Fruit fly (Drosophila melanogaster): Measurements from ENCODE around the gene alpha-Est5.

alpha-Est5 gene

DNA sequence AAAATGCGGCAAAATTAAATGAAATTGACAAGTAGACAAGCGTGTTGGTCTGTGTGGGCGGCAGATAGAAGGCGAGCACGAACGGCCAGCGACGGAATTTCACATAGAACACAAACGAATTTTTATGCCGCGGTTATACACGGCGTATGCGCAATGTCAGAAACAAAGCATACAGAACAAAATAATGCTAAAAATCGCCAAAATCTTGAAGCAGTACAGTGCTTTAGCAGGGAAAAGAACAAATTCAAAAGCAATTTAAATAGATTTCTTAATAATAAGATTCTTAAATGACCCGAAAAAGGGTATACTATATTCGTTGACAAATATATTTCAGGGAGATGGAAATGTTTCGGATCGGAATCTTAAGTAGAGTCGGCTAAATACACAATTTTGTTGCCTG lies 35.7 kb downstream of the alpha-Est5 start (continued):
- TF ChIP-seq CG15601 (tag; optimal IDR thresholded peaks at IDR 0.05) (no peak), D19B (GFP tag; optimal IDR thresholded peaks at IDR 0.05) (peak; percentile 5), Optix (GFP tag; IDR thresholded peaks at IDR 0.05) (no peak), CG15696 (tag; optimal IDR thresholded peaks at IDR 0.05) (no peak), Dek (tag; optimal IDR thresholded peaks at IDR 0.05) (no peak), Ets97D (GFP tag; optimal IDR thresholded peaks at IDR 0.05) (no peak), CG5180 (GFP tag; optimal IDR thresholded peaks at IDR 0.05) (no peak), crol (GFP tag; IDR thresholded peaks at IDR 0.05) (no peak), CG10654 (GFP tag; optimal IDR thresholded peaks at IDR 0.05) (no peak), NfI (GFP tag; optimal IDR thresholded peaks at IDR 0.05) (peak; percentile 29), vnd (GFP tag; IDR thresholded peaks at IDR 0.05; ENCODE audit: partially characterized antibody) (no peak), repo (GFP tag; optimal IDR thresholded peaks at IDR 0.05) (no peak), schlank (tag; optimal IDR thresholded peaks at IDR 0.05) (no peak), fru (optimal IDR thresholded peaks at IDR 0.05) (no peak), CG13424 (tag; optimal IDR thresholded peaks at IDR 0.05) (peak; percentile 14), Hr78 (GFP tag; optimal IDR thresholded peaks at IDR 0.05) (no peak), cg (GFP tag; optimal IDR thresholded peaks at IDR 0.05) (no peak), TFAM (GFP tag; optimal IDR thresholded peaks at IDR 0.05) (no peak), CG6689 (GFP tag; IDR thresholded peaks at IDR 0.05) (peak; percentile 30; the same call in 1 of the 2 replicates), mirr (GFP tag; optimal IDR thresholded peaks at IDR 0.05) (no peak), sqz (GFP tag; optimal IDR thresholded peaks at IDR 0.05) (no peak), Sin3A (optimal IDR thresholded peaks at IDR 0.05) (no peak), CG32532 (GFP tag; IDR thresholded peaks at IDR 0.05) (peak; percentile 57), GATAe (GFP tag; conservative IDR thresholded peaks at IDR 0.05) (no peak), zen (tag; optimal IDR thresholded peaks at IDR 0.05) (no peak), Lhr (GFP tag; optimal IDR thresholded peaks at IDR 0.05) (no peak), CG10274 (GFP tag; optimal IDR thresholded peaks at IDR 0.05) (no peak)

DNA sequence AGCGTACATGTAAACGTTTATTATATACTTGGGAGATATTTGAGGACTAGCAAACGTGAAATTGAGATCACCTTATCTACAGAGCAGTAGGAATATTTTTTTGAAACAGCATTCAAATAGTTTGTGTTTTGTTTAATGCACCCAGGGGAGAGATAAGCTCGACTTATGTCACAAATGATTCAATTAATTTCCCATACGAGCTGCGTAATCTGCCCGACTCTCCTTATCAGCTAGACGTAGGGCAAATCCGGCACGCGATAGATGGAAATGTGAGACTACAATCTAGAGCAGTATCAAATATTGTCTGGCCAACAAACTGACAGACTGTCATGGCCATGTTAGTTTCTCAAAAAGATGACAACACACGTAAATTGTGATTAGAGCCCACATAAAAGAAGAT lies 36.7 kb downstream of the alpha-Est5 start:
- no peak for TF ChIP-seq CG31388 (GFP tag; optimal IDR thresholded peaks at IDR 0.05)
- peak in 1 of 2 experiments; percentile 95 for TF ChIP-seq Pdp1 (GFP tag; optimal IDR thresholded peaks at IDR 0.05)
- TF ChIP-seq mirr (GFP tag; optimal IDR thresholded peaks at IDR 0.05), result peak; percentile 87
- peak; percentile 73 for TF ChIP-seq CG34376 (GFP tag; optimal IDR thresholded peaks at IDR 0.05)
- peak; percentile 70 for TF ChIP-seq cwo (GFP tag; optimal IDR thresholded peaks at IDR 0.05)
- TF ChIP-seq exex (tag; optimal IDR thresholded peaks at IDR 0.05), result peak; percentile 71
- TF ChIP-seq sug (tag; optimal IDR thresholded peaks at IDR 0.05), result peak; percentile 67
- no peak for TF ChIP-seq CG13287 (GFP tag; IDR thresholded peaks at IDR 0.05; ENCODE audit: partially characterized antibody)
- peak; percentile 32 for TF ChIP-seq Med (GFP tag)
- TF ChIP-seq grn (GFP tag; optimal IDR thresholded peaks at IDR 0.05), result peak; percentile 48
- TF ChIP-seq CG12391 (tag; optimal IDR thresholded peaks at IDR 0.05), result no peak
- 0 out of 4 replicates have a peak, but pooled peaks have one; percentile 18 for TF ChIP-seq chinmo (GFP tag; IDR thresholded peaks at IDR 0.05; ENCODE audit: partially characterized antibody)

- TF ChIP-seq CG43689 (GFP tag; IDR thresholded peaks at IDR 0.05) (no peak), CG9876 (GFP tag; optimal IDR thresholded peaks at IDR 0.05) (no peak), sd (tag; optimal IDR thresholded peaks at IDR 0.05) (peak; percentile 52), lab (GFP tag; optimal IDR thresholded peaks at IDR 0.05) (peak; percentile 48), Med (GFP tag) (peak; percentile 65), Fer1 (GFP tag; optimal IDR thresholded peaks at IDR 0.05) (peak; percentile 8), seq (GFP tag; IDR thresholded peaks at IDR 0.05) (no peak), ken (GFP tag; IDR thresholded peaks at IDR 0.05) (no peak), gcm2 (GFP tag; optimal IDR thresholded peaks at IDR 0.05) (no peak), corto (GFP tag; optimal IDR thresholded peaks at IDR 0.05) (peak; percentile 26), sug (tag; optimal IDR thresholded peaks at IDR 0.05) (peak; percentile 65), exex (tag; optimal IDR thresholded peaks at IDR 0.05) (peak; percentile 77), mirr (GFP tag; optimal IDR thresholded peaks at IDR 0.05) (peak; percentile 73), gfzf (GFP tag; optimal IDR thresholded peaks at IDR 0.05) (no peak), chinmo (GFP tag; IDR thresholded peaks at IDR 0.05; ENCODE audit: partially characterized antibody) (0 out of 4 replicates have a peak, but pooled peaks have one; percentile 63), Pdp1 (GFP tag; optimal IDR thresholded peaks at IDR 0.05) (peak in 1 of 2 experiments; percentile 79), CG34376 (GFP tag; optimal IDR thresholded peaks at IDR 0.05) (peak; percentile 67)
These were observed 38.7 kb downstream of the alpha-Est5 start for dm6 chr3R:7497488-7497887.
